Fruit fly (Drosophila melanogaster) whole organism: ENCODE data around the gene CG2111.
"Not testable (repeated sequence)": the region's sequence is repeated elsewhere in the genome, so short reads cannot be mapped to it uniquely, and the experiment has no call there.

Source experiments
- CG8478 ChIP-seq: fragments of >200 bp; optimal IDR thresholded peaks from 2 replicates; lab custom pipeline; 2018; ENCODE audit warnings: inconsistent platforms
- Dll ChIP-seq: fragments of >200 bp; optimal IDR thresholded peaks from 2 replicates; lab custom pipeline; 2017
- EcR ChIP-seq, 2 experiments: fragments of >200 bp; optimal IDR thresholded peaks; 2 replicates each; lab custom pipeline; 2017; ENCODE audit warnings: missing biosample characterization in 2 of 2, missing genetic modification characterization in 2 of 2, missing genetic modification reagents in 2 of 2
- pan ChIP-seq: fragments of >200 bp; optimal IDR thresholded peaks from 2 replicates; lab custom pipeline; 2017
- psq ChIP-seq: fragments of >200 bp; optimal IDR thresholded peaks from 2 replicates; lab custom pipeline; 2017
- usp ChIP-seq: fragments of >200 bp; optimal IDR thresholded peaks from 2 replicates; lab custom pipeline; 2017; ENCODE audit warnings: missing biosample characterization, missing genetic modification characterization, mixed read lengths

The CG2111 gene

dm6 chrX:10656216-10656615 lies 1.3 kb upstream of the CG2111 start:
- TF ChIP-seq EcR (GFP tag; optimal IDR thresholded peaks at IDR 0.05; lab: Kevin White, UChicago) (no peak), pan (no peak), Dll (no peak)

dm6 chrX:10661743-10662142 lies 4.3 kb downstream of the CG2111 start, which contains the start of gene Rab9E:
TSS of gene Rab9E (minus strand) at chrX:10661843.
- TF ChIP-seq Dll; psq; usp (GFP tag; lab: Kevin White, UChicago): not testable (repeated sequence)

- TF ChIP-seq CG8478 (lab: Kevin White, UChicago): no peak
- TF ChIP-seq usp (GFP tag; lab: Kevin White, UChicago): no peak
- no peak for TF ChIP-seq psq
- TF ChIP-seq EcR (GFP tag; optimal IDR thresholded peaks at IDR 0.05; lab: Kevin White, UChicago): no peak
- no peak for TF ChIP-seq Dll
- TF ChIP-seq pan: no peak
Measured at dm6 chrX:10673366-10673765, 15.9 kb downstream of the CG2111 start, which contains the start of gene CG12637. TSS of gene CG12637 (minus strand) at chrX:10673466.

dm6 chrX:10697731-10698130 lies 40.3 kb downstream of the CG2111 start:
- TF ChIP-seq pan: no peak
- TF ChIP-seq Dll: no peak
- TF ChIP-seq CG8478 (lab: Kevin White, UChicago): no peak
- TF ChIP-seq psq: no peak
- no peak for TF ChIP-seq usp (GFP tag; lab: Kevin White, UChicago)
- no peak for TF ChIP-seq EcR (GFP tag; optimal IDR thresholded peaks at IDR 0.05; lab: Kevin White, UChicago)
